Worm (Caenorhabditis elegans): ENCODE data around the gene ubxn-5.

ce11 chrII:10194605-10195004 lies 39.7 kb downstream of the ubxn-5 start, which contains the start of gene srb-6:
- TF ChIP-seq pag-3 (tag; optimal IDR thresholded peaks at IDR 0.05; ENCODE audit: borderline replicate concordance) (no peak), ceh-34 (tag; optimal IDR thresholded peaks at IDR 0.05) (no peak), ama-1 (optimal IDR thresholded peaks at IDR 0.05) (no peak), dmd-4 (tag; optimal IDR thresholded peaks at IDR 0.05; ENCODE audit: borderline replicate concordance) (no peak)
